Fruit fly (Drosophila melanogaster) whole organism, pupa: Measurements from ENCODE around the gene mys.

Experiments used
- CG10348 ChIP-seq: fragments of 200-800 bp; sonication (Bioruptor generic); IDR thresholded peaks from 2 replicates; pipeline ENCODE4 v1.3.6; 2022; ENCODE audit warnings: missing biosample characterization, missing genetic modification characterization
- CG14655 ChIP-seq: fragments of 200-800 bp; sonication (Bioruptor generic); optimal IDR thresholded peaks from 3 replicates; lab custom pipeline; 2017; ENCODE audit warnings: mild to moderate bottlenecking, missing biosample characterization, missing genetic modification reagents, missing genetic modification characterization
- CG17806 ChIP-seq: fragments of 200-800 bp; sonication (Bioruptor generic); optimal IDR thresholded peaks from 2 replicates; lab custom pipeline; 2018; ENCODE audit warnings: missing biosample characterization, mild to moderate bottlenecking, missing genetic modification characterization, moderate library complexity
- CG32121 ChIP-seq: fragments of 200-800 bp; sonication (Bioruptor generic); IDR thresholded peaks from 2 replicates; pipeline ENCODE4 v1.3.6; 2022; ENCODE audit warnings: missing biosample characterization, missing genetic modification characterization
- CG8159 ChIP-seq: fragments of 200-800 bp; sonication (Bioruptor generic); optimal IDR thresholded peaks from 3 replicates; lab custom pipeline; 2018; ENCODE audit warnings: missing biosample characterization, mild to moderate bottlenecking, missing genetic modification characterization, moderate library complexity
- CG8301 ChIP-seq: fragments of 200-800 bp; sonication (Bioruptor generic); optimal IDR thresholded peaks from 2 replicates; lab custom pipeline; 2018; ENCODE audit warnings: missing biosample characterization, mild to moderate bottlenecking, missing genetic modification characterization
- EcR ChIP-seq: fragments of 200-800 bp; sonication (Bioruptor generic); optimal IDR thresholded peaks from 3 replicates; lab custom pipeline; 2019; ENCODE audit warnings: missing biosample characterization, missing genetic modification characterization, mild to moderate bottlenecking, moderate library complexity, missing genetic modification reagents
- fd96Ca ChIP-seq: fragments of 200-800 bp; sonication (Bioruptor generic); IDR thresholded peaks from 3 replicates; pipeline ENCODE4 v1.3.6; 2022; ENCODE audit warnings: missing biosample characterization, missing genetic modification characterization
- rn ChIP-seq: fragments of 200-800 bp; sonication (Bioruptor generic); IDR thresholded peaks from 2 replicates; pipeline ENCODE4 v1.3.6; 2022; ENCODE audit warnings: missing biosample characterization, missing genetic modification characterization

dm6 chrX:8057837-8058445, 3.5 kb upstream of the mys start:
- TF ChIP-seq CG14655 (GFP tag; lab: Kevin White, UChicago) = no peak
- TF ChIP-seq rn = no peak
- no peak for TF ChIP-seq CG8301 (tag; lab: Kevin White, UChicago)
- TF ChIP-seq CG8159 (tag; lab: Kevin White, UChicago) = no peak
- no peak for TF ChIP-seq CG10348 (GFP tag; lab: Robert Waterston, UW)
- no peak for TF ChIP-seq fd96Ca (GFP tag; lab: Robert Waterston, UW)
- TF ChIP-seq CG32121 (GFP tag; lab: Robert Waterston, UW) = no peak
- TF ChIP-seq EcR (GFP tag; lab: Kevin White, UChicago) = no peak
- TF ChIP-seq CG17806 = no peak
